Worm (Caenorhabditis elegans) whole organism, L1 larva: ENCODE results near the gene F44E5.1.

Source experiments
- F16B12.6 ChIP-seq: fragments of 150-350 bp; optimal IDR thresholded peaks from 2 replicates; lab custom pipeline; 2014; ENCODE audit warnings: missing biosample characterization, missing genetic modification characterization
- aha-1 ChIP-seq: fragments of 150-350 bp; optimal IDR thresholded peaks from 2 replicates; lab custom pipeline; 2014; ENCODE audit warnings: missing biosample characterization, missing genetic modification characterization
- alr-1 ChIP-seq: fragments of 200-800 bp; sonication (Bioruptor generic); optimal IDR thresholded peaks from 2 replicates; lab custom pipeline; 2018; ENCODE audit warnings: borderline replicate concordance, mild to moderate bottlenecking, missing genetic modification characterization, missing compliant biosample characterization
- ama-1 ChIP-seq: fragments of 150-350 bp; optimal IDR thresholded peaks from 2 replicates; lab custom pipeline; 2014
- blmp-1 ChIP-seq: fragments of 150-350 bp; optimal IDR thresholded peaks from 2 replicates; lab custom pipeline; 2014; ENCODE audit warnings: missing biosample characterization, missing genetic modification characterization
- ceh-63 ChIP-seq: fragments of 200-800 bp; sonication (Bioruptor generic); optimal IDR thresholded peaks from 2 replicates; lab custom pipeline; 2018; ENCODE audit warnings: mild to moderate bottlenecking, missing genetic modification characterization, missing compliant biosample characterization
- ceh-82 ChIP-seq, 3 experiments: fragments of 150-350 bp in 1 of 3; sonication (generic microtip) in 2 of 3; optimal IDR thresholded peaks; 2 replicates each; lab custom pipeline; 2014 to 2017; ENCODE audit warnings: missing biosample characterization in 3 of 3, missing genetic modification characterization in 3 of 3
- ceh-90 ChIP-seq: sonication (generic microtip); optimal IDR thresholded peaks from 2 replicates; lab custom pipeline; 2016; ENCODE audit warnings: missing genetic modification characterization, missing compliant biosample characterization
- ces-1 ChIP-seq: fragments of 150-350 bp; optimal IDR thresholded peaks from 2 replicates; lab custom pipeline; 2014; ENCODE audit warnings: missing biosample characterization, missing genetic modification reagents, missing genetic modification characterization
- efl-1 ChIP-seq, 4 experiments: fragments of 150-350 bp; optimal IDR thresholded peaks in 3 of 4; peaks in 1 of 4; 1 replicate in 1 of 4; 2 replicates in 3 of 4; lab custom pipeline; 2014; ENCODE audit warnings: missing biosample characterization in 2 of 4, missing genetic modification characterization in 2 of 4, missing genetic modification reagents in 2 of 4
- efl-3 ChIP-seq: fragments of 200-800 bp; sonication (Bioruptor generic); optimal IDR thresholded peaks from 2 replicates; lab custom pipeline; 2018; ENCODE audit warnings: mild to moderate bottlenecking, missing genetic modification characterization, missing compliant biosample characterization
- egl-13 ChIP-seq: sonication (generic microtip); optimal IDR thresholded peaks from 2 replicates; lab custom pipeline; 2016; ENCODE audit warnings: missing genotype, missing genetic modification reagents, missing genetic modification characterization, missing compliant biosample characterization
- elt-2 ChIP-seq: sonication (generic microtip); optimal IDR thresholded peaks from 2 replicates; lab custom pipeline; 2016; ENCODE audit warnings: missing genetic modification characterization, mild to moderate bottlenecking, inconsistent platforms, missing compliant biosample characterization, missing genetic modification reagents
- elt-3 ChIP-seq, 6 experiments: fragments of 150-350 bp in 1 of 6; sonication (generic microtip); optimal IDR thresholded peaks; 2 replicates each; lab custom pipeline; 2017 to 2018; ENCODE audit warnings: missing biosample characterization in 6 of 6, missing genetic modification characterization in 6 of 6, inconsistent platforms in 1 of 6
- fkh-8 ChIP-seq: sonication (generic microtip); optimal IDR thresholded peaks from 2 replicates; lab custom pipeline; 2016; ENCODE audit warnings: mild to moderate bottlenecking, missing genetic modification characterization, missing compliant biosample characterization
- fos-1 ChIP-seq: fragments of 150-350 bp; optimal IDR thresholded peaks from 2 replicates; lab custom pipeline; 2014; ENCODE audit warnings: missing biosample characterization, missing genetic modification characterization
- grh-1 ChIP-seq: fragments of 200-800 bp; sonication (Bioruptor generic); IDR thresholded peaks from 2 replicates; pipeline ENCODE4 v1.3.6; 2022; ENCODE audit warnings: missing genetic modification reagents, missing genetic modification characterization, missing compliant biosample characterization
- hlh-17 ChIP-seq: fragments of 200-800 bp; sonication (Bioruptor generic); optimal IDR thresholded peaks from 2 replicates; lab custom pipeline; 2018; ENCODE audit warnings: missing genetic modification characterization, mild to moderate bottlenecking, missing compliant biosample characterization, moderate library complexity, borderline replicate concordance
- lin-14 ChIP-seq: fragments of 200-800 bp; sonication (Bioruptor generic); optimal IDR thresholded peaks from 2 replicates; lab custom pipeline; 2018; ENCODE audit warnings: mild to moderate bottlenecking, missing genetic modification characterization, moderate library complexity, missing compliant biosample characterization
- lin-15B ChIP-seq: fragments of 150-350 bp; sonication (generic microtip); optimal IDR thresholded peaks from 3 replicates; lab custom pipeline; 2014; ENCODE audit warnings: missing biosample characterization, missing genetic modification characterization
- lin-35 ChIP-seq, 2 experiments: fragments of 150-350 bp; optimal IDR thresholded peaks; 2 replicates each; lab custom pipeline; 2014; ENCODE audit warnings: missing biosample characterization in 2 of 2, missing genetic modification characterization in 2 of 2, missing genetic modification reagents in 2 of 2
- lin-39 ChIP-seq: fragments of 150-350 bp; optimal IDR thresholded peaks from 2 replicates; lab custom pipeline; 2014; ENCODE audit warnings: missing biosample characterization, missing genetic modification reagents, missing genetic modification characterization
- lsy-2 ChIP-seq, 2 experiments: fragments of 150-350 bp; optimal IDR thresholded peaks; 2 replicates each; lab custom pipeline; 2014; ENCODE audit warnings: missing biosample characterization in 2 of 2, missing genetic modification characterization in 2 of 2
- mab-9 ChIP-seq: fragments of 200-800 bp; sonication (Bioruptor generic); IDR thresholded peaks from 2 replicates; pipeline ENCODE4 v1.3.6; 2022; ENCODE audit warnings: missing genetic modification reagents, missing genetic modification characterization, missing compliant biosample characterization
- mdl-1 ChIP-seq, 2 experiments: fragments of 150-350 bp; optimal IDR thresholded peaks; 2 replicates each; lab custom pipeline; 2014 to 2017; ENCODE audit warnings: missing biosample characterization in 2 of 2, missing genetic modification characterization in 2 of 2, inconsistent platforms in 1 of 2
- mef-2 ChIP-seq: fragments of 150-350 bp; optimal IDR thresholded peaks from 2 replicates; lab custom pipeline; 2014; ENCODE audit warnings: missing biosample characterization, missing genetic modification characterization
- mep-1 ChIP-seq: fragments of 150-350 bp; optimal IDR thresholded peaks from 2 replicates; lab custom pipeline; 2014; ENCODE audit warnings: missing biosample characterization, missing genetic modification characterization
- nhr-11 ChIP-seq: fragments of 150-350 bp; optimal IDR thresholded peaks from 2 replicates; lab custom pipeline; 2014; ENCODE audit warnings: missing biosample characterization, missing genetic modification characterization
- nhr-28 ChIP-seq: fragments of 150-350 bp; optimal IDR thresholded peaks from 2 replicates; lab custom pipeline; 2014; ENCODE audit warnings: missing biosample characterization, missing genetic modification characterization
- nhr-71 ChIP-seq: sonication (generic microtip); optimal IDR thresholded peaks from 2 replicates; lab custom pipeline; 2016; ENCODE audit warnings: mild to moderate bottlenecking, missing genetic modification characterization, moderate library complexity, missing compliant biosample characterization
- nhr-76 ChIP-seq: sonication (generic microtip); optimal IDR thresholded peaks from 2 replicates; lab custom pipeline; 2017; ENCODE audit warnings: missing biosample characterization, missing genetic modification characterization
- nhr-90 ChIP-seq: sonication (generic microtip); optimal IDR thresholded peaks from 2 replicates; lab custom pipeline; 2016; ENCODE audit warnings: mild to moderate bottlenecking, missing genetic modification characterization, missing compliant biosample characterization; ENCODE audit not compliant: poor library complexity
- pag-3 ChIP-seq: sonication (generic microtip); optimal IDR thresholded peaks from 2 replicates; lab custom pipeline; 2017; ENCODE audit warnings: missing genetic modification characterization, mild to moderate bottlenecking, missing compliant biosample characterization, antibody characterized with exemption, borderline replicate concordance; ENCODE audit not compliant: insufficient read depth
- pax-3 ChIP-seq: fragments of 200-800 bp; sonication (Bioruptor generic); optimal IDR thresholded peaks from 2 replicates; lab custom pipeline; 2018; ENCODE audit warnings: mild to moderate bottlenecking, missing genetic modification characterization, moderate library complexity, missing compliant biosample characterization
- pqm-1 ChIP-seq: sonication (generic microtip); optimal IDR thresholded peaks from 3 replicates; lab custom pipeline; 2017; ENCODE audit warnings: missing biosample characterization, missing genetic modification characterization
- rnt-1 ChIP-seq: sonication (generic microtip); optimal IDR thresholded peaks from 2 replicates; lab custom pipeline; 2016; ENCODE audit warnings: mild to moderate bottlenecking, missing genetic modification characterization, moderate library complexity, missing compliant biosample characterization
- skn-1 ChIP-seq: fragments of 150-350 bp; optimal IDR thresholded peaks from 2 replicates; lab custom pipeline; 2014; ENCODE audit warnings: missing biosample characterization, missing genetic modification characterization
- snpc-4 ChIP-seq: fragments of 150-350 bp; optimal IDR thresholded peaks from 2 replicates; lab custom pipeline; 2014; ENCODE audit warnings: missing biosample characterization, missing genetic modification characterization
- snu-23 ChIP-seq: sonication (generic microtip); optimal IDR thresholded peaks from 2 replicates; lab custom pipeline; 2016; ENCODE audit warnings: missing genetic modification characterization, missing compliant biosample characterization
- sox-4 ChIP-seq: sonication (generic microtip); optimal IDR thresholded peaks from 2 replicates; lab custom pipeline; 2016; ENCODE audit warnings: missing genetic modification characterization, missing compliant biosample characterization
- sptf-1 ChIP-seq: fragments of 150-350 bp; optimal IDR thresholded peaks from 2 replicates; lab custom pipeline; 2014; ENCODE audit warnings: missing biosample characterization, missing genetic modification characterization
- swsn-7 ChIP-seq: sonication (generic microtip); optimal IDR thresholded peaks from 2 replicates; lab custom pipeline; 2016; ENCODE audit warnings: missing genetic modification characterization, missing compliant biosample characterization
- tbx-2 ChIP-seq: sonication (generic microtip); optimal IDR thresholded peaks from 2 replicates; lab custom pipeline; 2016; ENCODE audit warnings: missing genetic modification characterization, missing compliant biosample characterization
- unc-130 ChIP-seq: fragments of 150-350 bp; optimal IDR thresholded peaks from 2 replicates; lab custom pipeline; 2017; ENCODE audit warnings: missing biosample characterization, missing genetic modification characterization, inconsistent platforms
- unc-62 ChIP-seq: fragments of 150-350 bp; optimal IDR thresholded peaks from 2 replicates; lab custom pipeline; 2014; ENCODE audit warnings: missing biosample characterization, missing genetic modification reagents, missing genetic modification characterization
- unc-86 ChIP-seq: sonication (generic microtip); optimal IDR thresholded peaks from 2 replicates; lab custom pipeline; 2016; ENCODE audit warnings: missing genetic modification characterization, missing compliant biosample characterization
- xbp-1 ChIP-seq: sonication (generic microtip); optimal IDR thresholded peaks from 2 replicates; lab custom pipeline; 2016; ENCODE audit warnings: missing genetic modification characterization, missing compliant biosample characterization
- zag-1 ChIP-seq: fragments of 150-350 bp; optimal IDR thresholded peaks from 2 replicates; lab custom pipeline; 2014; ENCODE audit warnings: missing biosample characterization, missing genetic modification characterization
- ztf-11 ChIP-seq, 2 experiments: sonication (generic microtip); optimal IDR thresholded peaks; 2 replicates each; lab custom pipeline; 2016 to 2017; ENCODE audit warnings: missing genetic modification characterization in 2 of 2, missing biosample characterization in 1 of 2, missing compliant biosample characterization in 1 of 2

F44E5.1 gene

ce11 chrII:11742320-11742719 lies 32.0 kb downstream of the F44E5.1 start:
- no peak for TF ChIP-seq nhr-28 (tag; lab: Kevin White, UChicago)
- TF ChIP-seq ama-1 (lab: Kevin White, UChicago), result no peak
- no peak for TF ChIP-seq lin-39 (tag; lab: Kevin White, UChicago)
- TF ChIP-seq alr-1 (tag; lab: Kevin White, UChicago), result no peak
- TF ChIP-seq unc-62, result no peak
- TF ChIP-seq lsy-2 (tag; optimal IDR thresholded peaks at IDR 0.05; lab: Kevin White, UChicago), result no peak
- TF ChIP-seq efl-1 (optimal IDR thresholded peaks at IDR 0.05; lab: Kevin White, UChicago), result no peak
- TF ChIP-seq efl-1 (GFP tag; optimal IDR thresholded peaks at IDR 0.05 in 1 of 2; lab: Kevin White, UChicago), result no peak
- no peak for TF ChIP-seq mdl-1 (tag; optimal IDR thresholded peaks at IDR 0.05; lab: Kevin White, UChicago)
- TF ChIP-seq mab-9, result no peak
- no peak for TF ChIP-seq lin-14 (GFP tag; lab: Kevin White, UChicago)
- no peak for TF ChIP-seq ztf-11 (tag; optimal IDR thresholded peaks at IDR 0.05; lab: Kevin White, UChicago)
- TF ChIP-seq nhr-90 (tag; lab: Kevin White, UChicago), result no peak
- no peak for TF ChIP-seq lin-15B
- TF ChIP-seq ceh-90 (tag; lab: Kevin White, UChicago), result no peak
- TF ChIP-seq ceh-63 (GFP tag; lab: Kevin White, UChicago), result no peak
- no peak for TF ChIP-seq swsn-7 (tag; lab: Kevin White, UChicago)
- TF ChIP-seq efl-3 (GFP tag; lab: Kevin White, UChicago), result no peak
- TF ChIP-seq unc-86 (tag; lab: Kevin White, UChicago), result no peak

- TF ChIP-seq lin-35 (GFP tag; optimal IDR thresholded peaks at IDR 0.05; lab: Kevin White, UChicago) (peak in 1 of 2 experiments; percentile 5), nhr-11 (tag; lab: Kevin White, UChicago) (no peak), tbx-2 (no peak), mef-2 (tag; lab: Kevin White, UChicago) (no peak), skn-1 (tag; lab: Kevin White, UChicago) (no peak), F16B12.6 (tag; lab: Kevin White, UChicago) (no peak), elt-2 (tag; lab: Kevin White, UChicago) (peak; percentile 92)
Measured at ce11 chrII:11739199-11739598, 35.2 kb downstream of the F44E5.1 start, which contains the start of gene ctsa-1.2. TSS of gene ctsa-1.2 (plus strand) at chrII:11739358.

- TF ChIP-seq skn-1 (tag; lab: Kevin White, UChicago) (peak; percentile 24), fos-1 (tag; lab: Kevin White, UChicago) (no peak), snu-23 (GFP tag; lab: Kevin White, UChicago) (peak; percentile 79), pax-3 (no peak), lsy-2 (tag; optimal IDR thresholded peaks at IDR 0.05; lab: Kevin White, UChicago) (peak; percentile 41 to 53), blmp-1 (tag; lab: Kevin White, UChicago) (peak; percentile 84), unc-130 (no peak), sptf-1 (tag; lab: Kevin White, UChicago) (no peak), hlh-17 (GFP tag; lab: Kevin White, UChicago) (no peak), elt-3 (tag; optimal IDR thresholded peaks at IDR 0.05; lab: Kevin White, UChicago) (peak in 4 of 6 experiments; percentile 9 to 75 (median 52)), mep-1 (peak; percentile 60), ceh-82 (tag; optimal IDR thresholded peaks at IDR 0.05; lab: Kevin White, UChicago) (no peak), nhr-71 (peak; percentile 74), rnt-1 (tag; lab: Kevin White, UChicago) (peak; percentile 20), grh-1 (GFP tag; lab: Robert Waterston, UW) (peak; percentile 96), efl-1 (optimal IDR thresholded peaks at IDR 0.05; lab: Kevin White, UChicago) (peak; percentile 5 to 33), efl-1 (GFP tag; optimal IDR thresholded peaks at IDR 0.05 in 1 of 2; lab: Kevin White, UChicago) (peak in 1 of 2 experiments; percentile 91), mab-9 (no peak), xbp-1 (tag; lab: Kevin White, UChicago) (peak; percentile 20), fkh-8 (tag; lab: Kevin White, UChicago) (no peak), ces-1 (GFP tag; lab: Kevin White, UChicago) (no peak), sox-4 (no peak), nhr-76 (tag; lab: Kevin White, UChicago) (no peak), unc-86 (tag; lab: Kevin White, UChicago) (no peak), pqm-1 (no peak), zag-1 (tag; lab: Kevin White, UChicago) (no peak), snpc-4 (tag; lab: Kevin White, UChicago) (no peak), egl-13 (tag; lab: Kevin White, UChicago) (no peak), nhr-90 (tag; lab: Kevin White, UChicago) (peak; percentile 62), aha-1 (tag; lab: Kevin White, UChicago) (no peak), pag-3 (tag; lab: Kevin White, UChicago) (no peak)
Measured at ce11 chrII:11737347-11737746, 37.0 kb downstream of the F44E5.1 start.
